Worm (Caenorhabditis elegans) whole organism, L2 larva: ENCODE results near the gene W01C8.5.

Source experiments
- C34F6.9 ChIP-seq: fragments of 150-350 bp; optimal IDR thresholded peaks from 2 replicates; lab custom pipeline; 2014; ENCODE audit warnings: missing biosample characterization, missing genetic modification characterization
- F13H6.1 ChIP-seq: sonication (generic microtip); optimal IDR thresholded peaks from 2 replicates; lab custom pipeline; 2016; ENCODE audit warnings: missing genetic modification characterization, missing compliant biosample characterization
- R02D3.7 ChIP-seq: fragments of 150-350 bp; optimal IDR thresholded peaks from 2 replicates; lab custom pipeline; 2014; ENCODE audit warnings: missing biosample characterization, missing genetic modification characterization
- Y55F3AM.14 ChIP-seq: fragments of 200-800 bp; sonication (Bioruptor generic); optimal IDR thresholded peaks from 2 replicates; lab custom pipeline; 2018; ENCODE audit warnings: mild to moderate bottlenecking, missing genetic modification characterization, missing compliant biosample characterization
- ZK546.5 ChIP-seq: sonication (generic microtip); optimal IDR thresholded peaks from 2 replicates; lab custom pipeline; 2017; ENCODE audit warnings: missing biosample characterization, missing genetic modification characterization
- alr-1 ChIP-seq: fragments of 150-350 bp; optimal IDR thresholded peaks from 2 replicates; lab custom pipeline; 2014; ENCODE audit warnings: missing biosample characterization, missing genetic modification characterization
- blmp-1 ChIP-seq: sonication (generic microtip); optimal IDR thresholded peaks from 2 replicates; lab custom pipeline; 2017; ENCODE audit warnings: missing genetic modification characterization, mild to moderate bottlenecking, missing compliant biosample characterization, antibody characterized with exemption, moderate library complexity; ENCODE audit not compliant: insufficient read depth
- ceh-16 ChIP-seq: fragments of 150-350 bp; optimal IDR thresholded peaks from 2 replicates; lab custom pipeline; 2014; ENCODE audit warnings: missing biosample characterization, missing genetic modification characterization
- ceh-82 ChIP-seq: fragments of 150-350 bp; optimal IDR thresholded peaks from 2 replicates; lab custom pipeline; 2014; ENCODE audit warnings: missing biosample characterization, missing genetic modification characterization
- crh-2 ChIP-seq: sonication (generic microtip); optimal IDR thresholded peaks from 2 replicates; lab custom pipeline; 2017; ENCODE audit warnings: missing biosample characterization, missing genetic modification characterization
- dmd-4 ChIP-seq: sonication (generic microtip); optimal IDR thresholded peaks from 2 replicates; lab custom pipeline; 2017; ENCODE audit warnings: missing biosample characterization, missing genetic modification characterization
- egl-27 ChIP-seq: sonication (generic microtip); optimal IDR thresholded peaks from 3 replicates; lab custom pipeline; 2017; ENCODE audit warnings: missing biosample characterization, missing genetic modification reagents, missing genetic modification characterization
- elt-1 ChIP-seq: fragments of 150-350 bp; optimal IDR thresholded peaks from 2 replicates; lab custom pipeline; 2014; ENCODE audit warnings: missing biosample characterization, missing genetic modification characterization
- fos-1 ChIP-seq: fragments of 150-350 bp; optimal IDR thresholded peaks from 2 replicates; lab custom pipeline; 2014; ENCODE audit warnings: missing biosample characterization, missing genetic modification characterization
- gmeb-1 ChIP-seq: fragments of 150-350 bp; optimal IDR thresholded peaks from 2 replicates; lab custom pipeline; 2014; ENCODE audit warnings: missing biosample characterization, missing genetic modification characterization
- lin-11 ChIP-seq: fragments of 150-350 bp; sonication (generic microtip); optimal IDR thresholded peaks from 2 replicates; lab custom pipeline; 2014; ENCODE audit warnings: missing biosample characterization, missing genetic modification characterization, inconsistent platforms, mixed read lengths
- lin-13 ChIP-seq: fragments of 150-350 bp; optimal IDR thresholded peaks from 2 replicates; lab custom pipeline; 2014; ENCODE audit warnings: missing biosample characterization, missing genetic modification reagents, missing genetic modification characterization
- lin-39 ChIP-seq: fragments of 150-350 bp; optimal IDR thresholded peaks from 2 replicates; lab custom pipeline; 2014; ENCODE audit warnings: missing biosample characterization, missing genetic modification reagents, missing genetic modification characterization
- lsy-2 ChIP-seq, 2 experiments: fragments of 150-350 bp in 1 of 2; sonication (generic microtip) in 1 of 2; optimal IDR thresholded peaks; 2 replicates each; lab custom pipeline; 2014 to 2017; ENCODE audit warnings: missing biosample characterization in 2 of 2, missing genetic modification characterization in 2 of 2
- mdl-1 ChIP-seq, 2 experiments: fragments of 150-350 bp in 1 of 2; sonication (generic microtip) in 1 of 2; optimal IDR thresholded peaks; 2 replicates each; lab custom pipeline; 2017; ENCODE audit warnings: missing biosample characterization in 2 of 2, missing genetic modification characterization in 2 of 2
- nhr-10 ChIP-seq: sonication (generic microtip); optimal IDR thresholded peaks from 2 replicates; lab custom pipeline; 2017; ENCODE audit warnings: missing biosample characterization, missing genetic modification characterization
- nhr-11 ChIP-seq: fragments of 150-350 bp; optimal IDR thresholded peaks from 2 replicates; lab custom pipeline; 2014; ENCODE audit warnings: missing biosample characterization, missing genetic modification characterization
- nhr-12 ChIP-seq: fragments of 150-350 bp; optimal IDR thresholded peaks from 2 replicates; lab custom pipeline; 2014; ENCODE audit warnings: missing biosample characterization, missing genetic modification characterization
- nhr-21 ChIP-seq: fragments of 150-350 bp; optimal IDR thresholded peaks from 2 replicates; lab custom pipeline; 2014; ENCODE audit warnings: missing biosample characterization, missing genetic modification characterization
- nhr-23 ChIP-seq: fragments of 150-350 bp; optimal IDR thresholded peaks from 2 replicates; lab custom pipeline; 2014; ENCODE audit warnings: missing biosample characterization, missing genetic modification reagents, missing genetic modification characterization
- nhr-237 ChIP-seq: fragments of 150-350 bp; optimal IDR thresholded peaks from 2 replicates; lab custom pipeline; 2014; ENCODE audit warnings: missing biosample characterization, missing genetic modification characterization
- nhr-25 ChIP-seq: fragments of 150-350 bp; sonication (generic microtip); optimal IDR thresholded peaks from 3 replicates; lab custom pipeline; 2014; ENCODE audit warnings: missing biosample characterization, missing genetic modification characterization
- nhr-6 ChIP-seq: fragments of 150-350 bp; optimal IDR thresholded peaks from 2 replicates; lab custom pipeline; 2014; ENCODE audit warnings: missing biosample characterization, missing genetic modification characterization
- nhr-77 ChIP-seq: fragments of 150-350 bp; optimal IDR thresholded peaks from 2 replicates; lab custom pipeline; 2014; ENCODE audit warnings: missing biosample characterization, missing genetic modification characterization
- sem-4 ChIP-seq: fragments of 150-350 bp; optimal IDR thresholded peaks from 2 replicates; lab custom pipeline; 2014; ENCODE audit warnings: missing biosample characterization, missing genetic modification reagents, missing genetic modification characterization
- sma-9 ChIP-seq, 2 experiments: fragments of 150-350 bp in 1 of 2; sonication (generic microtip) in 1 of 2; optimal IDR thresholded peaks; 2 replicates each; lab custom pipeline; 2014 to 2016; ENCODE audit warnings: missing genetic modification characterization in 2 of 2, mild to moderate bottlenecking in 1 of 2, missing biosample characterization in 1 of 2, missing compliant biosample characterization in 1 of 2, missing genetic modification reagents in 1 of 2, moderate library complexity in 1 of 2
- snpc-4 ChIP-seq: fragments of 150-350 bp; optimal IDR thresholded peaks from 2 replicates; lab custom pipeline; 2014; ENCODE audit warnings: missing biosample characterization, missing genetic modification characterization
- unc-39 ChIP-seq: fragments of 150-350 bp; optimal IDR thresholded peaks from 2 replicates; lab custom pipeline; 2014; ENCODE audit warnings: missing biosample characterization, missing genetic modification characterization
- unc-62 ChIP-seq: fragments of 150-350 bp; optimal IDR thresholded peaks from 2 replicates; lab custom pipeline; 2014; ENCODE audit warnings: missing biosample characterization, missing genetic modification reagents, missing genetic modification characterization
- ztf-1 ChIP-seq: fragments of 200-800 bp; sonication (Bioruptor generic); conservative IDR thresholded peaks from 2 replicates; pipeline ENCODE4 v1.3.6; 2022; ENCODE audit warnings: missing genetic modification characterization, missing compliant biosample characterization
- ztf-4 ChIP-seq: fragments of 150-350 bp; optimal IDR thresholded peaks from 2 replicates; lab custom pipeline; 2014; ENCODE audit warnings: missing biosample characterization, missing genetic modification characterization

Gene W01C8.5

DNA sequence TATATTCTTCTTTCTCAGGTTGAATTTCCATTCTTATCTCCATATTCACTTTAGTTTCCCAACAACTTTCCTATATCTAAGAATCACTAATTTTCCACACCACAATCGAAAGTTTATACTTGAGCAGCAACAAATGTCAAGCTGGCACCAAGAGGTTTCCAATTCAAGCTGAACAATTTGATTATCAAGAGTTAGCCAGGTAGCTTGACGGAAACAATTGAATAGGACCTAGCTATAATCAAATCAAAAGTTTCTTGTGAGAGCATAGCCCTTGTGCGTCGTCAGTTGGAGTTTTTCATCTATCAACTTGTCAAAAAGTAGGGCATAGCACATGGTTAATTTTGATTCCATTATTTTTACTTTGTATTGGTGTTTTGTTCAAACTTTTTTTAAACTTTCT is 41.5 kb downstream of the W01C8.5 start:
- TF ChIP-seq nhr-21 (tag; lab: Kevin White, UChicago), result no peak
- TF ChIP-seq mdl-1 (tag; optimal IDR thresholded peaks at IDR 0.05; lab: Kevin White, UChicago), result no peak
- no peak for TF ChIP-seq alr-1 (tag; lab: Kevin White, UChicago)
- no peak for TF ChIP-seq egl-27
- no peak for TF ChIP-seq lin-11 (tag; lab: Kevin White, UChicago)
- TF ChIP-seq gmeb-1 (tag; lab: Kevin White, UChicago), result no peak
- TF ChIP-seq ZK546.5 (tag; lab: Kevin White, UChicago), result no peak
- no peak for TF ChIP-seq ceh-16 (tag; lab: Kevin White, UChicago)
- TF ChIP-seq lin-39, result no peak
- TF ChIP-seq nhr-6 (tag; lab: Kevin White, UChicago), result no peak
- no peak for TF ChIP-seq nhr-23 (tag; lab: Kevin White, UChicago)
- no peak for TF ChIP-seq unc-39
- TF ChIP-seq, all 48 proteins: peak for 0

DNA sequence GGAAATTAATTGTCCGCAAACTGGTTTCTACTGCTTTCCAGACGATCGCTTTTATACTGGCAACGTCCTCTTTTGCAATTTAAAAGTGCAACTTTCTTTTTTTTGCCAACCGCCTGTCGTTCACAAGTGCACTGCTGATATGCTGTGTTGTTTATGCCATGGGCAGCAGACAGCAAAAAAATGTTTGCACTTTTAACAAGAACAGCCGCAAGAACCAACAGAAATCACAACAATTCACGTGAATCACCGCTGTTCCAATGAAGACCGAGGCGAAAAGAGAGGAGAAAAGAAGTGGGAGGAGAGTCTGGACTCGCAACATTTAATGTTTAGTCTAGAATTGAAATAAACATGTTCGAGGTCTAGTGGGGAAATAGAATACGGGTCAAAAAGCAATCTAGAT is 43.3 kb downstream of the W01C8.5 start, which contains the start of gene T22B7.7:
Gene T22B7.7 (minus strand): TSS at position 262 of the 400 bp plus-strand sequence.
- peak; percentile 25 for TF ChIP-seq egl-27
- TF ChIP-seq lsy-2 (tag; optimal IDR thresholded peaks at IDR 0.05; lab: Kevin White, UChicago), result peak in 1 of 2 experiments; percentile 25
- TF ChIP-seq sma-9 (GFP tag; optimal IDR thresholded peaks at IDR 0.05; lab: Kevin White, UChicago), result peak; percentile 47
- TF ChIP-seq sma-9 (tag; optimal IDR thresholded peaks at IDR 0.05; lab: Kevin White, UChicago), result no peak
- no peak for TF ChIP-seq nhr-10 (tag; lab: Kevin White, UChicago)
- peak; percentile 53 for TF ChIP-seq sem-4
- TF ChIP-seq nhr-23 (tag; lab: Kevin White, UChicago), result no peak
- peak; percentile 67 for TF ChIP-seq F13H6.1
- no peak for TF ChIP-seq nhr-21 (tag; lab: Kevin White, UChicago)
- peak; percentile 19 for TF ChIP-seq fos-1 (tag; lab: Kevin White, UChicago)
- TF ChIP-seq Y55F3AM.14 (GFP tag; lab: Kevin White, UChicago), result peak; percentile 71

DNA sequence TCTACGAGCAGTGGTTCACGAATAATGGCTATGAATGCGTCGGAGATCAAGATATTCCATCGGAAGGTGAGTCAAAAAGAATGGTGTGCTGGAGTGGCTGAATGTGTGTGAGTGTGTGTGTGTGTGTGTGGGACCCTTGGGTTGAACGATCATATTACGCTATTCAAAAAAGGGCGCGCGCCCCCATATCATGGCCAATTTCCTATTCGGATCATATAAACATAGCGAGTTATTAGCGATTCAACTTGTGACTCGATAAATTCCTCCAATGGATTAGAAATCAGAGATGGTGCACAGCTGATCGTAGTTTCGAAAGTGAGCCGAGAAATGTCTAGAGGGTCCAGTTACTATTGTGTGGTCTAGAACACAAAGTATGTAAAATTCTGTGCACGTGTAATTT is 49.2 kb downstream of the W01C8.5 start, which contains the start of gene srv-7:
Gene srv-7 (minus strand): TSS at position 101 of the 400 bp plus-strand sequence.
- TF ChIP-seq sma-9 (GFP tag; optimal IDR thresholded peaks at IDR 0.05; lab: Kevin White, UChicago) (no peak), sma-9 (tag; optimal IDR thresholded peaks at IDR 0.05; lab: Kevin White, UChicago) (no peak), lin-11 (tag; lab: Kevin White, UChicago) (no peak), nhr-237 (no peak), lin-39 (no peak), unc-39 (no peak), nhr-21 (tag; lab: Kevin White, UChicago) (no peak), Y55F3AM.14 (GFP tag; lab: Kevin White, UChicago) (no peak), nhr-77 (tag; lab: Kevin White, UChicago) (no peak), R02D3.7 (tag; lab: Kevin White, UChicago) (no peak), lin-13 (GFP tag; lab: Kevin White, UChicago) (no peak), C34F6.9 (no peak)

DNA sequence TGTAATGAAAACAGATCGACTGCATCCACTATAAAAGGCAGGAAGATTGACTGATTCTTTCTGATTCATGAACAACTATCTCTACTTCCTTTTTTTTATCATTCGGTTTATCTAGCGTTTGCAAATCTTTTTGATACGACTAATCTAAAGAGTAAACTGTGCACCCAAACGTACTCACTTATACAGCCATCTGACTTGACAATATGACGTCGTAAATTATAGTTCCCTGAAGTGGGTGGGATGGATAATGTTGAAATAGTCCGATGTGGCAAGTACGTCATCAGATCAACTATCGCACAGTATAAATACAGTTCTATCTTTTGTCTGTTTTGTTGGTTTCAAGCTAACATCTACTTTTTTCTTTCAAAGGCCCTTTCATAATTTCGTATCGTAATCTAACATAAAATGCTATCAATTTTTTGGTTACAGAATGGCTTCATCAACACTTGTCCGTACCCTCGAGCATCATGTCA is 50.1 kb downstream of the W01C8.5 start, which contains the start of gene T22B7.3:
Gene T22B7.3 (plus strand): TSS at position 423 of the 473 bp plus-strand sequence.
- TF ChIP-seq nhr-237 (no peak), lin-13 (GFP tag; lab: Kevin White, UChicago) (no peak), sem-4 (no peak), nhr-25 (tag; lab: Kevin White, UChicago) (no peak), F13H6.1 (no peak), ceh-16 (tag; lab: Kevin White, UChicago) (no peak), R02D3.7 (tag; lab: Kevin White, UChicago) (no peak), ceh-82 (tag; lab: Kevin White, UChicago) (no peak), gmeb-1 (tag; lab: Kevin White, UChicago) (no peak)

DNA sequence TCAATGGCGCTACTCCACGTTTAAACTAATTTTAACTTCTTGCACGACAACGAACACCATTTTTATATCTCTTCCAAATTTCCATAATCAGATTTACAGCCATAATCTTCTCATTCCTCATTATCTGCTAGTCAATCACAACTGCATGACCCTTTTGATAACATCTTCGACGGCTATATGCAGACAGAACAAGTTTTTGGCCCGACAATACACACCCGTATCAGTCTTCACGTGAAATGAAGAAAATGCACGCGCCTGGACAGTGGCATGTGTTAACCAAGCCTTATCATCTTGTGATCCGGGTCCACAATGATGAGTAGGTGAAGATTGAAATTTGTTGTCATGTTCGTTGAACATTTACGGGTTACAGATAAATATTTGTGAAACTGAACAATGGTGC is 51.5 kb downstream of the W01C8.5 start:
- TF ChIP-seq unc-39, result no peak
- no peak for TF ChIP-seq dmd-4 (tag; lab: Kevin White, UChicago)
- no peak for TF ChIP-seq F13H6.1
- no peak for TF ChIP-seq egl-27
- TF ChIP-seq snpc-4 (tag; lab: Kevin White, UChicago), result no peak
- peak; percentile 81 for TF ChIP-seq nhr-21 (tag; lab: Kevin White, UChicago)
- TF ChIP-seq mdl-1 (tag; optimal IDR thresholded peaks at IDR 0.05; lab: Kevin White, UChicago), result peak; percentile 9 to 13
- no peak for TF ChIP-seq nhr-11 (tag; lab: Kevin White, UChicago)
- no peak for TF ChIP-seq ztf-4 (tag; lab: Kevin White, UChicago)
- no peak for TF ChIP-seq R02D3.7 (tag; lab: Kevin White, UChicago)
- TF ChIP-seq lin-11 (tag; lab: Kevin White, UChicago), result no peak
- no peak for TF ChIP-seq lsy-2 (tag; optimal IDR thresholded peaks at IDR 0.05; lab: Kevin White, UChicago)
- TF ChIP-seq crh-2 (tag; lab: Kevin White, UChicago), result no peak
- TF ChIP-seq fos-1 (tag; lab: Kevin White, UChicago), result no peak
- peak; percentile 22 for TF ChIP-seq gmeb-1 (tag; lab: Kevin White, UChicago)
- TF ChIP-seq nhr-12 (tag; lab: Kevin White, UChicago), result no peak
- TF ChIP-seq sma-9 (GFP tag; optimal IDR thresholded peaks at IDR 0.05; lab: Kevin White, UChicago), result peak; percentile 49
- no peak for TF ChIP-seq sma-9 (tag; optimal IDR thresholded peaks at IDR 0.05; lab: Kevin White, UChicago)
- TF ChIP-seq elt-1 (tag; lab: Kevin White, UChicago), result no peak
- peak; percentile 73 for TF ChIP-seq nhr-25 (tag; lab: Kevin White, UChicago)
- TF ChIP-seq ceh-16 (tag; lab: Kevin White, UChicago), result no peak
- TF ChIP-seq sem-4, result no peak
- TF ChIP-seq nhr-77 (tag; lab: Kevin White, UChicago), result no peak
- no peak for TF ChIP-seq ztf-1 (GFP tag; lab: Robert Waterston, UW)
- TF ChIP-seq blmp-1, result no peak
- no peak for TF ChIP-seq nhr-237
- TF ChIP-seq unc-62, result no peak
